Worm (Caenorhabditis elegans) whole organism, late embryonic: ENCODE results near the gene glb-11.

ENCODE experiments used
- K02D7.2 ChIP-seq: sonication (generic microtip); optimal IDR thresholded peaks from 2 replicates; lab custom pipeline; 2017; ENCODE audit warnings: mild to moderate bottlenecking, missing genetic modification characterization, missing compliant biosample characterization
- ceh-18 ChIP-seq: sonication (generic microtip); optimal IDR thresholded peaks from 2 replicates; lab custom pipeline; 2016; ENCODE audit warnings: missing genetic modification characterization, missing compliant biosample characterization
- ceh-45 ChIP-seq: fragments of 200-800 bp; sonication (Bioruptor generic); IDR thresholded peaks from 2 replicates; pipeline ENCODE4 v1.3.6; 2022; ENCODE audit warnings: missing genetic modification reagents, missing genetic modification characterization, missing compliant biosample characterization
- dve-1 ChIP-seq: sonication (generic microtip); optimal IDR thresholded peaks from 2 replicates; lab custom pipeline; 2017; ENCODE audit warnings: antibody characterized with exemption, mild to moderate bottlenecking, missing genetic modification characterization, missing compliant biosample characterization
- elt-2 ChIP-seq: sonication (generic microtip); optimal IDR thresholded peaks from 2 replicates; lab custom pipeline; 2016; ENCODE audit warnings: missing genetic modification reagents, missing genetic modification characterization, missing compliant biosample characterization
- eyg-1 ChIP-seq: sonication (generic microtip); optimal IDR thresholded peaks from 2 replicates; lab custom pipeline; 2016; ENCODE audit warnings: missing genotype, missing genetic modification characterization, missing compliant biosample characterization
- gmeb-2 ChIP-seq: sonication (generic microtip); optimal IDR thresholded peaks from 2 replicates; lab custom pipeline; 2016; ENCODE audit warnings: missing genetic modification characterization, inconsistent platforms, missing compliant biosample characterization
- hlh-15 ChIP-seq: sonication (generic microtip); optimal IDR thresholded peaks from 2 replicates; lab custom pipeline; 2016; ENCODE audit warnings: missing genetic modification characterization, missing compliant biosample characterization
- pha-4 ChIP-seq: fragments of 150-350 bp; optimal IDR thresholded peaks from 2 replicates; lab custom pipeline; 2018; ENCODE audit warnings: missing biosample characterization, missing genetic modification reagents, missing genetic modification characterization
- sox-4 ChIP-seq: sonication (generic microtip); optimal IDR thresholded peaks from 2 replicates; lab custom pipeline; 2017; ENCODE audit warnings: mild to moderate bottlenecking, missing genetic modification characterization, inconsistent platforms, missing compliant biosample characterization
- unc-42 ChIP-seq: sonication (generic microtip); optimal IDR thresholded peaks from 2 replicates; lab custom pipeline; 2016; ENCODE audit warnings: missing genotype, missing genetic modification characterization, missing compliant biosample characterization
- unc-86 ChIP-seq: sonication (generic microtip); optimal IDR thresholded peaks from 2 replicates; lab custom pipeline; 2016; ENCODE audit warnings: missing genetic modification characterization, missing compliant biosample characterization

- peak; percentile 80 for TF ChIP-seq elt-2 (tag; lab: Kevin White, UChicago)
- no peak for TF ChIP-seq unc-42 (tag; lab: Kevin White, UChicago)
- no peak for TF ChIP-seq hlh-15 (tag; lab: Kevin White, UChicago)
- no peak for TF ChIP-seq pha-4 (tag; lab: Kevin White, UChicago)
- TF ChIP-seq gmeb-2 (tag; lab: Kevin White, UChicago): no peak
- no peak for TF ChIP-seq dve-1
- TF ChIP-seq eyg-1 (tag; lab: Kevin White, UChicago): no peak
- TF ChIP-seq unc-86 (tag; lab: Kevin White, UChicago): no peak
- no peak for TF ChIP-seq ceh-45 (GFP tag; lab: Robert Waterston, UW)
- no peak for TF ChIP-seq K02D7.2 (tag; lab: Kevin White, UChicago)
- TF ChIP-seq ceh-18 (tag; lab: Kevin White, UChicago): no peak
- TF ChIP-seq sox-4 (tag; lab: Kevin White, UChicago): no peak
Observed at ce11 chrIII:4039775-4040174, 47.8 kb upstream of the glb-11 start.
